Worm (Caenorhabditis elegans) whole organism, mixed stage, embryonic: ENCODE results near the gene C02B8.1.

Experiments used
- nhr-237 ChIP-seq: fragments of 150-350 bp; optimal IDR thresholded peaks from 2 replicates; lab custom pipeline; 2014; ENCODE audit warnings: missing biosample characterization, missing genetic modification characterization
- nhr-76 ChIP-seq: sonication (generic microtip); optimal IDR thresholded peaks from 2 replicates; lab custom pipeline; 2017; ENCODE audit warnings: missing biosample characterization, missing genetic modification characterization
- unc-39 ChIP-seq: fragments of 150-350 bp; optimal IDR thresholded peaks from 2 replicates; lab custom pipeline; 2014; ENCODE audit warnings: missing biosample characterization, missing genetic modification characterization

ce11 chrX:8139146-8139545 is 8.4 kb upstream of the C02B8.1 start, which contains the start of gene C02B8.3:
- TF ChIP-seq unc-39: no peak
- no peak for TF ChIP-seq nhr-76
- no peak for TF ChIP-seq nhr-237 (tag; lab: Kevin White, UChicago)
